Fruit fly (Drosophila melanogaster) whole organism, embryonic: Measurements from ENCODE around the gene nxf2.

Experiments used
- Abd-B ChIP-seq: fragments of 200-800 bp; sonication (Bioruptor generic); optimal IDR thresholded peaks from 2 replicates; lab custom pipeline; 2018; ENCODE audit warnings: missing biosample characterization, mild to moderate bottlenecking, missing genetic modification characterization, moderate library complexity
- Awh ChIP-seq: fragments of 200-800 bp; sonication (Bioruptor generic); IDR thresholded peaks from 2 replicates; pipeline ENCODE4, ENCODE4 v1.3.6; 2022; ENCODE audit warnings: missing biosample characterization, missing genetic modification characterization
- C15 ChIP-seq: fragments of 200-800 bp; sonication (Bioruptor generic); IDR thresholded peaks from 3 replicates; pipeline ENCODE4 v1.3.6; 2022; ENCODE audit warnings: missing biosample characterization, missing genetic modification characterization
- CG10979 ChIP-seq: fragments of 200-800 bp; sonication (Bioruptor generic); optimal IDR thresholded peaks from 2 replicates; lab custom pipeline; 2018; ENCODE audit warnings: missing biosample characterization, mild to moderate bottlenecking, missing genetic modification characterization, moderate library complexity
- CG14014 ChIP-seq: fragments of 200-800 bp; sonication (Bioruptor generic); IDR thresholded peaks from 2 replicates; pipeline ENCODE4 v1.3.6; 2022; ENCODE audit warnings: missing biosample characterization, missing genetic modification characterization
- CG14965 ChIP-seq: fragments of 200-800 bp; sonication (Bioruptor generic); optimal IDR thresholded peaks from 2 replicates; lab custom pipeline; 2016; ENCODE audit warnings: missing biosample characterization, missing genetic modification characterization, borderline replicate concordance
- CG15514 ChIP-seq: fragments of 200-800 bp; sonication (Bioruptor generic); optimal IDR thresholded peaks from 3 replicates; lab custom pipeline; 2017; ENCODE audit warnings: missing biosample characterization, missing genetic modification characterization, mild to moderate bottlenecking, moderate library complexity, missing genetic modification reagents
- CG16779 ChIP-seq: fragments of 200-800 bp; sonication (Bioruptor generic); IDR thresholded peaks from 2 replicates; pipeline ENCODE4 v1.3.6; 2022; ENCODE audit warnings: missing biosample characterization, missing genetic modification characterization
- CG16813 ChIP-seq: fragments of 200-800 bp; sonication (Bioruptor generic); IDR thresholded peaks from 3 replicates; pipeline ENCODE4 v1.3.6; 2022; ENCODE audit warnings: missing biosample characterization, missing genetic modification characterization; ENCODE audit not compliant: partially characterized antibody
- CG17359 ChIP-seq: fragments of 200-800 bp; sonication (Bioruptor generic); optimal IDR thresholded peaks from 3 replicates; lab custom pipeline; 2018; ENCODE audit warnings: missing biosample characterization, mild to moderate bottlenecking, missing genetic modification characterization, moderate library complexity
- CG2120 ChIP-seq: fragments of 200-800 bp; sonication (Bioruptor generic); optimal IDR thresholded peaks from 3 replicates; lab custom pipeline; 2016; ENCODE audit warnings: missing biosample characterization, missing genetic modification characterization
- CG30020 ChIP-seq: fragments of 200-800 bp; optimal IDR thresholded peaks from 2 replicates; lab custom pipeline; 2019; ENCODE audit warnings: missing biosample characterization, mild to moderate bottlenecking, missing genetic modification characterization, moderate library complexity
- CG31441 ChIP-seq: fragments of 200-800 bp; sonication (Bioruptor generic); IDR thresholded peaks from 2 replicates; pipeline ENCODE4 v1.3.6; 2022; ENCODE audit warnings: missing biosample characterization, missing genetic modification characterization
- CG33213 ChIP-seq: fragments of 200-800 bp; sonication (Bioruptor generic); optimal IDR thresholded peaks from 3 replicates; lab custom pipeline; 2016; ENCODE audit warnings: missing biosample characterization, missing genetic modification characterization
- CG6854 ChIP-seq: fragments of 200-800 bp; sonication (Bioruptor generic); optimal IDR thresholded peaks from 3 replicates; lab custom pipeline; 2017; ENCODE audit warnings: missing biosample characterization, mild to moderate bottlenecking, missing genetic modification characterization
- CG7786 ChIP-seq: fragments of 200-800 bp; sonication (Bioruptor generic); optimal IDR thresholded peaks from 2 replicates; lab custom pipeline; 2016; ENCODE audit warnings: missing biosample characterization, missing genetic modification characterization
- CG7839 ChIP-seq: fragments of 200-800 bp; sonication (Bioruptor generic); optimal IDR thresholded peaks from 3 replicates; lab custom pipeline; 2018; ENCODE audit warnings: missing biosample characterization, mild to moderate bottlenecking, missing genetic modification characterization, moderate library complexity
- Dek ChIP-seq: fragments of 200-800 bp; sonication (Bioruptor generic); optimal IDR thresholded peaks from 3 replicates; lab custom pipeline; 2019; ENCODE audit warnings: missing biosample characterization, mild to moderate bottlenecking, missing genetic modification characterization, moderate library complexity
- E2f2 ChIP-seq: fragments of 200-800 bp; sonication (Bioruptor generic); IDR thresholded peaks from 2 replicates; pipeline ENCODE4 v1.3.6; 2022; ENCODE audit warnings: missing biosample characterization, missing genetic modification characterization
- HLH54F ChIP-seq: fragments of 200-800 bp; sonication (Bioruptor generic); optimal IDR thresholded peaks from 3 replicates; lab custom pipeline; 2016; ENCODE audit warnings: missing biosample characterization, missing genetic modification characterization
- MESR4 ChIP-seq: fragments of 200-800 bp; sonication (Bioruptor generic); optimal IDR thresholded peaks from 2 replicates; lab custom pipeline; 2018; ENCODE audit warnings: missing biosample characterization, mild to moderate bottlenecking, missing genetic modification characterization, moderate library complexity
- Sox102F ChIP-seq: fragments of 200-800 bp; sonication (Bioruptor generic); optimal IDR thresholded peaks from 2 replicates; lab custom pipeline; 2018; ENCODE audit warnings: missing biosample characterization, mild to moderate bottlenecking, missing genetic modification characterization, moderate library complexity
- Trl ChIP-seq, 3 experiments: fragments of >200 bp in 2 of 3; fragments of 200-800 bp in 1 of 3; sonication (Bioruptor generic) in 1 of 3; optimal IDR thresholded peaks; 2 replicates in 1 of 3; 3 replicates in 2 of 3; lab custom pipeline; 2016 to 2017; ENCODE audit warnings: missing biosample characterization in 1 of 3, missing genetic modification characterization in 1 of 3
- Xbp1 ChIP-seq: fragments of 200-800 bp; sonication (Bioruptor generic); optimal IDR thresholded peaks from 3 replicates; lab custom pipeline; 2016; ENCODE audit warnings: missing biosample characterization, mild to moderate bottlenecking, missing genetic modification characterization
- abd-A ChIP-seq: fragments of 200-800 bp; sonication (Bioruptor generic); optimal IDR thresholded peaks from 3 replicates; lab custom pipeline; 2019; ENCODE audit warnings: missing biosample characterization, mild to moderate bottlenecking, missing genetic modification characterization, moderate library complexity
- al ChIP-seq: fragments of 200-800 bp; sonication (Bioruptor generic); IDR thresholded peaks from 2 replicates; pipeline ENCODE4 v1.3.6; 2022; ENCODE audit warnings: missing biosample characterization, missing genetic modification characterization
- amos ChIP-seq: fragments of 200-800 bp; sonication (Bioruptor generic); IDR thresholded peaks from 2 replicates; pipeline ENCODE4 v1.3.6; 2022; ENCODE audit warnings: missing biosample characterization, missing genetic modification characterization; ENCODE audit not compliant: partially characterized antibody
- aop ChIP-seq: fragments of 200-800 bp; sonication (Bioruptor generic); IDR thresholded peaks from 2 replicates; pipeline ENCODE4 v1.3.6; 2022; ENCODE audit warnings: missing biosample characterization, missing genetic modification characterization
- bsh ChIP-seq, 2 experiments: fragments of 200-800 bp; sonication (Bioruptor generic); optimal IDR thresholded peaks; 2 replicates each; lab custom pipeline; 2017 to 2018; ENCODE audit warnings: mild to moderate bottlenecking in 2 of 2, missing biosample characterization in 2 of 2, missing genetic modification characterization in 2 of 2, moderate library complexity in 1 of 2
- dati ChIP-seq: fragments of 200-800 bp; sonication (Bioruptor generic); IDR thresholded peaks from 2 replicates; pipeline ENCODE4 v1.3.6; 2022; ENCODE audit warnings: missing biosample characterization, missing genetic modification characterization
- dpn ChIP-seq, 2 experiments: fragments of 200-800 bp; sonication (Bioruptor generic); optimal IDR thresholded peaks; 3 replicates each; lab custom pipeline; 2016; ENCODE audit warnings: missing biosample characterization in 2 of 2, missing genetic modification characterization in 2 of 2
- en ChIP-seq: fragments of 200-800 bp; sonication (Bioruptor generic); optimal IDR thresholded peaks from 2 replicates; lab custom pipeline; 2016; ENCODE audit warnings: missing biosample characterization, missing genetic modification characterization
- fru ChIP-seq: fragments of >200 bp; optimal IDR thresholded peaks from 2 replicates; lab custom pipeline; 2017
- gce ChIP-seq: fragments of 200-800 bp; sonication (Bioruptor generic); IDR thresholded peaks from 3 replicates; pipeline ENCODE4 v1.3.6; 2022; ENCODE audit warnings: missing biosample characterization, missing genetic modification characterization
- gt ChIP-seq: fragments of 200-800 bp; sonication (Bioruptor generic); IDR thresholded peaks from 2 replicates; pipeline ENCODE4 v1.3.6; 2022; ENCODE audit warnings: missing biosample characterization, missing genetic modification characterization
- hbn ChIP-seq: fragments of 200-800 bp; sonication (Bioruptor generic); IDR thresholded peaks from 2 replicates; pipeline ENCODE4 v1.3.6; 2022; ENCODE audit warnings: missing biosample characterization, missing genetic modification characterization; ENCODE audit not compliant: partially characterized antibody
- jigr1 ChIP-seq: fragments of 200-800 bp; sonication (Bioruptor generic); IDR thresholded peaks from 3 replicates; pipeline ENCODE4 v1.3.6; 2022; ENCODE audit warnings: missing biosample characterization, missing genetic modification characterization
- jing ChIP-seq: fragments of 200-800 bp; sonication (Bioruptor generic); optimal IDR thresholded peaks from 2 replicates; lab custom pipeline; 2018; ENCODE audit warnings: missing biosample characterization, mild to moderate bottlenecking, missing genetic modification characterization
- lab ChIP-seq: fragments of 200-800 bp; sonication (Bioruptor generic); optimal IDR thresholded peaks from 3 replicates; lab custom pipeline; 2017; ENCODE audit warnings: missing biosample characterization, missing genetic modification characterization, mild to moderate bottlenecking, moderate library complexity, missing genetic modification reagents
- mld ChIP-seq: fragments of 200-800 bp; sonication (Bioruptor generic); IDR thresholded peaks from 3 replicates; pipeline ENCODE4 v1.3.6; 2022; ENCODE audit warnings: missing biosample characterization, missing genetic modification characterization; ENCODE audit not compliant: partially characterized antibody
- onecut ChIP-seq: fragments of 200-800 bp; sonication (Bioruptor generic); IDR thresholded peaks from 2 replicates; pipeline ENCODE4 v1.3.6; 2022; ENCODE audit warnings: missing biosample characterization, missing genetic modification characterization
- org-1 ChIP-seq: fragments of 200-800 bp; sonication (Bioruptor generic); optimal IDR thresholded peaks from 2 replicates; lab custom pipeline; 2017; ENCODE audit warnings: missing biosample characterization, missing genetic modification characterization
- pnt ChIP-seq: fragments of 200-800 bp; sonication (Bioruptor generic); optimal IDR thresholded peaks from 3 replicates; lab custom pipeline; 2016; ENCODE audit warnings: missing biosample characterization, missing genetic modification characterization
- pzg ChIP-seq: fragments of 200-800 bp; sonication (Bioruptor generic); optimal IDR thresholded peaks from 3 replicates; lab custom pipeline; 2018; ENCODE audit warnings: missing biosample characterization, mild to moderate bottlenecking, missing genetic modification characterization, moderate library complexity
- repo ChIP-seq: fragments of 200-800 bp; sonication (Bioruptor generic); optimal IDR thresholded peaks from 2 replicates; lab custom pipeline; 2016; ENCODE audit warnings: missing biosample characterization, missing genetic modification characterization
- salm ChIP-seq: fragments of 200-800 bp; sonication (Bioruptor generic); optimal IDR thresholded peaks from 2 replicates; lab custom pipeline; 2018; ENCODE audit warnings: missing biosample characterization, mild to moderate bottlenecking, missing genetic modification characterization
- shn ChIP-seq: fragments of 200-800 bp; sonication (Bioruptor generic); optimal IDR thresholded peaks from 3 replicates; lab custom pipeline; 2016; ENCODE audit warnings: missing biosample characterization, missing genetic modification characterization
- slbo ChIP-seq: fragments of 200-800 bp; sonication (Bioruptor generic); IDR thresholded peaks from 2 replicates; pipeline ENCODE4 v1.3.6; 2022; ENCODE audit warnings: missing biosample characterization, missing genetic modification characterization
- sob ChIP-seq: fragments of 200-800 bp; sonication (Bioruptor generic); IDR thresholded peaks from 2 replicates; pipeline ENCODE4 v1.3.6; 2022; ENCODE audit warnings: missing biosample characterization, missing genetic modification characterization
- ssp ChIP-seq: fragments of 200-800 bp; sonication (Bioruptor generic); IDR thresholded peaks from 2 replicates; pipeline ENCODE4 v1.3.6; 2022; ENCODE audit warnings: missing biosample characterization, missing genetic modification characterization

nxf2 gene

DNA sequence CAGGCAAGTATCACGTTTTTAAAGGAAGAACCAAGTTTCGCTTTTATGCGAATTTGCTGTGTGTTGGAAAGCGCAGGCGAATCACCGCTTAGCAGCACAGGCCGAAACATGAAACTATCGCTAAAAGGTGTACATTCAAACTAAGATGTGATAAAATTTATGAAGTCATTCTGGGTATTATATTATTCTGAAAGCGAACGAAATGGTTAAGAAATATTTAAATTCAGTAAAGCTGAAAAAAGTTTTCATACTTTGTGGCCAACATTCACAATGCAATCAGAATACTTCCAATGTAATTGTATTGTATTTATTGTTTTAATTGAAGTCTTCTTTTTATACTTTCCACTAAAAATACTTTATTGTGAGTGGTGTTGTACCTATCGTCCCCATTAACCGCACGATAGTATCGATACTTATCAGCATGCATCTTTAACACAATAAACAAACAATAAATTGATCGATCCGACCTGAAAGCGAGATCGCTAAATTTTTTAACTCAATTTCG is 1.1 kb upstream of the nxf2 start, which contains the start of gene Smn (continued):
- TF ChIP-seq gt (GFP tag; lab: Robert Waterston, UW) (no peak), CG17359 (tag; lab: Kevin White, UChicago) (peak; percentile 19), gce (GFP tag; lab: Robert Waterston, UW) (no peak), shn (GFP tag; lab: Kevin White, UChicago) (peak; percentile 52), CG16779 (GFP tag; lab: Robert Waterston, UW) (no peak), jigr1 (GFP tag; lab: Robert Waterston, UW) (no peak), lab (GFP tag; lab: Kevin White, UChicago) (peak; percentile 53), dpn (GFP tag; optimal IDR thresholded peaks at IDR 0.05; lab: Kevin White, UChicago) (peak; percentile 39 to 58), MESR4 (GFP tag; lab: Kevin White, UChicago) (no peak), abd-A (tag; lab: Kevin White, UChicago) (no peak), repo (GFP tag; lab: Kevin White, UChicago) (no peak), amos (GFP tag; lab: Robert Waterston, UW) (peak; percentile 86), pnt (GFP tag; lab: Kevin White, UChicago) (no peak), Abd-B (GFP tag; lab: Kevin White, UChicago) (peak; percentile 50), Xbp1 (GFP tag; lab: Kevin White, UChicago) (peak; percentile 65), salm (tag; lab: Kevin White, UChicago) (no peak), E2f2 (GFP tag; lab: Robert Waterston, UW) (peak; percentile 31; the same call in 1 of the 2 replicates), bsh (GFP tag; optimal IDR thresholded peaks at IDR 0.05; lab: Kevin White, UChicago) (peak in 1 of 2 experiments; percentile 30), CG14014 (GFP tag; lab: Robert Waterston, UW) (no peak), C15 (GFP tag; lab: Robert Waterston, UW) (no peak), al (GFP tag; lab: Robert Waterston, UW) (peak; percentile 44; the same call in 1 of the 2 replicates), jing (GFP tag; lab: Kevin White, UChicago) (no peak), CG33213 (GFP tag; lab: Kevin White, UChicago) (peak; percentile 43), CG6854 (GFP tag; lab: Kevin White, UChicago) (no peak), sob (GFP tag; lab: Robert Waterston, UW) (0 out of 2 replicates have a peak, but pooled peaks have one; percentile 20), en (peak; percentile 9), slbo (GFP tag; lab: Robert Waterston, UW) (peak; percentile 55), CG31441 (GFP tag; lab: Robert Waterston, UW) (peak; percentile 53; the same call in 1 of the 2 replicates), mld (GFP tag; lab: Robert Waterston, UW) (peak; percentile 69; the same call in 1 of the 3 replicates), CG30020 (peak; percentile 31), Dek (tag; lab: Kevin White, UChicago) (peak; percentile 34), onecut (GFP tag; lab: Robert Waterston, UW) (no peak), pzg (GFP tag; lab: Kevin White, UChicago) (peak; percentile 45), CG10979 (peak; percentile 18), org-1 (GFP tag; lab: Kevin White, UChicago) (peak; percentile 1), HLH54F (GFP tag; lab: Kevin White, UChicago) (peak; percentile 60), dati (GFP tag; lab: Robert Waterston, UW) (no peak), ssp (GFP tag; lab: Robert Waterston, UW) (peak; percentile 36; the same call in 1 of the 2 replicates), CG16813 (GFP tag; lab: Robert Waterston, UW) (peak; percentile 90), Awh (GFP tag; lab: Robert Waterston, UW) (no peak), fru (lab: Kevin White, UChicago) (no peak), CG2120 (peak; percentile 82), CG14965 (GFP tag; lab: Kevin White, UChicago) (no peak), Trl (optimal IDR thresholded peaks at IDR 0.05; lab: Kevin White, UChicago) (no peak), Trl (GFP tag; optimal IDR thresholded peaks at IDR 0.05; lab: Kevin White, UChicago) (peak; percentile 47), CG7786 (GFP tag; lab: Kevin White, UChicago) (peak; percentile 59), CG7839 (tag; lab: Kevin White, UChicago) (peak; percentile 40), hbn (peak; percentile 77), aop (GFP tag; lab: Robert Waterston, UW) (no peak), CG15514 (GFP tag; lab: Kevin White, UChicago) (peak; percentile 57), Sox102F (no peak)
